Worm (Caenorhabditis elegans) whole organism, midembryonic: ENCODE measurements around the gene zmp-5.
"Not testable (repeated sequence)": the region's sequence is repeated elsewhere in the genome, so short reads cannot be mapped to it uniquely, and the experiment has no call there.

Experiments
- T22C8.4 ChIP-seq: fragments of 200-800 bp; sonication (Bioruptor generic); IDR thresholded peaks from 2 replicates; pipeline ENCODE4 v1.3.6; 2022; ENCODE audit warnings: missing genetic modification characterization, missing compliant biosample characterization
- cog-1 ChIP-seq: sonication (generic microtip); optimal IDR thresholded peaks from 2 replicates; lab custom pipeline; 2016; ENCODE audit warnings: missing genetic modification characterization, missing compliant biosample characterization
- flt-1 ChIP-seq: fragments of 200-800 bp; sonication (Bioruptor generic); IDR thresholded peaks from 2 replicates; pipeline ENCODE4 v1.3.6; 2022; ENCODE audit warnings: missing genetic modification characterization, missing compliant biosample characterization
- klf-2 ChIP-seq: fragments of 200-800 bp; sonication (Bioruptor generic); conservative IDR thresholded peaks from 2 replicates; pipeline ENCODE4 v1.3.6; 2022; ENCODE audit warnings: missing genetic modification reagents, missing genetic modification characterization, missing compliant biosample characterization
- med-1 ChIP-seq: sonication (generic microtip); optimal IDR thresholded peaks from 2 replicates; lab custom pipeline; 2017; ENCODE audit warnings: missing genetic modification characterization, mild to moderate bottlenecking, missing compliant biosample characterization, antibody characterized with exemption, missing genetic modification reagents; ENCODE audit not compliant: insufficient read depth
- ref-1 ChIP-seq: fragments of 200-800 bp; sonication (Bioruptor generic); conservative IDR thresholded peaks from 2 replicates; pipeline ENCODE4 v1.3.6; 2022; ENCODE audit warnings: missing genetic modification reagents, missing genetic modification characterization, missing compliant biosample characterization
- tab-1 ChIP-seq: fragments of 200-800 bp; sonication (Bioruptor generic); IDR thresholded peaks from 2 replicates; pipeline ENCODE4 v1.3.6; 2022; ENCODE audit warnings: missing genetic modification characterization, missing compliant biosample characterization
- ztf-23 ChIP-seq: fragments of 200-800 bp; sonication (Bioruptor generic); IDR thresholded peaks from 2 replicates; pipeline ENCODE4 v1.3.6; 2022; ENCODE audit warnings: missing genetic modification reagents, missing genetic modification characterization, missing compliant biosample characterization
- ztf-29 ChIP-seq: fragments of 200-800 bp; sonication (Bioruptor generic); IDR thresholded peaks from 2 replicates; pipeline ENCODE4 v1.3.6; 2022; ENCODE audit warnings: missing genetic modification reagents, missing genetic modification characterization, missing compliant biosample characterization

Gene zmp-5

ce11 chrX:12646546-12647167 lies at the start of gene zmp-5:
TSS of gene zmp-5 (plus strand) at chrX:12647117.
- TF ChIP-seq flt-1 (no peak), ref-1 (GFP tag; lab: Robert Waterston, UW) (no peak), cog-1 (tag; lab: Kevin White, UChicago) (no peak), med-1 (GFP tag; lab: Kevin White, UChicago) (no peak), tab-1 (GFP tag; lab: Robert Waterston, UW) (no peak), ztf-29 (no peak)

DNA sequence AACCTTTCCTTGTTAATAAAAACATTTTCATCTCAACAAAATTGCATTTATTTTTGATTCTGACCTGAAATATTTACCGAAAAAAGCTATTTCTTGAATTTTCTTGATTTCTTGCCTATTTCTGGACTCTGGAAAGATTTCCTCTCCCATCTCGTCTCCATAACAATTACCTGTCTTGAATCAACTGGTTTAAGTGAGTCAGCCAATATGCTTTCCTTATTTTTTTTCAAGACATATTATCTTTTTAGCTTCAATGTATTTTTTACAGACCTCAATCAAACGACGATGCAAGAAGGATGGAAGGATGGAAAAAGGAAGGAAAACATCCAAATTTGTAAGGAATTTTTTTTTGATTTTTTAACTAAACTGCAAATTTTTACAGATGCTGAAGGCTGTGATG lies 44.3 kb upstream of the zmp-5 start:
- TF ChIP-seq flt-1 (no peak), cog-1 (tag; lab: Kevin White, UChicago) (no peak), tab-1 (GFP tag; lab: Robert Waterston, UW) (no peak)

DNA sequence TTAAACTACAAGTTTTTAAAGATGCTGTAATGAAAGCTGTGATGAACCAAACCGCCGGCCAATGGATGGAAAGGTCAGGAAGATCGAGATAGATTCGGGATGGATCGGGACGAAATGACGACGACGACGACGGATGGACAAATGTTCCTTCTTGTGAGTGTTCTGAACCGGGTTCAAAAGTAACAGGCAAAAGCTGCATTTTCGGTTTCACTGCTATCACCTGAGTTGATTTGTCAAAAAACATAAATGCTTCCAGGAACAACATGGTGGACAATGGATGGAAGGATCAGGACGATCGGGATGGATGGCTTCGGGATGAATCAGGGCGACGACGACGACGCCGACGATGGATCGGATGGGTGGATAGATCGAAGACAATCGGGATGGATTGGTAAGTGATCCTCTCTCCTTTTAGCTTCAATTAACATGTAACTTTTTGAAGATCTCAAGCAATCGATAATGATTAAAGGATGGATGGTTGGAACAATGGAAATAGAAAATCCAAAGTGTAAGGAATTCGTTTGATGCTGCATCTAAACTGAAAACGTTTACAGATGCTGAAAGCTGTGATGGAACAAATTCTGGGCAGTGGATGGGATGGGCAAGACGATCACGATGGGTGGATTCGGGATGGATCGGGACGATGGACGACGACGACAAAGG lies 43.5 kb upstream of the zmp-5 start, which contains the start of the genes T24D5.6 and R09A8.9:
Gene T24D5.6, plus strand, starts transcription at position 301 of the 663 bp plus-strand sequence.
Gene R09A8.9, plus strand, starts transcription at position 613 of the 663 bp plus-strand sequence.
- no peak for TF ChIP-seq tab-1 (GFP tag; lab: Robert Waterston, UW)
- TF ChIP-seq ztf-23 (GFP tag; lab: Robert Waterston, UW), result no peak
- no peak for TF ChIP-seq ref-1 (GFP tag; lab: Robert Waterston, UW)
- no peak for TF ChIP-seq T22C8.4 (GFP tag; lab: Robert Waterston, UW)
- no peak for TF ChIP-seq cog-1 (tag; lab: Kevin White, UChicago)
- no peak for TF ChIP-seq klf-2
- no peak for TF ChIP-seq med-1 (GFP tag; lab: Kevin White, UChicago)
- TF ChIP-seq flt-1, result no peak
- TF ChIP-seq ztf-29, result no peak

ce11 chrX:12613451-12613850 lies 33.5 kb upstream of the zmp-5 start, which contains the start of gene R09A8.1:
TSS of gene R09A8.1 (plus strand) at chrX:12613751.
- TF ChIP-seq ztf-29, flt-1, klf-2: not testable (repeated sequence)

DNA sequence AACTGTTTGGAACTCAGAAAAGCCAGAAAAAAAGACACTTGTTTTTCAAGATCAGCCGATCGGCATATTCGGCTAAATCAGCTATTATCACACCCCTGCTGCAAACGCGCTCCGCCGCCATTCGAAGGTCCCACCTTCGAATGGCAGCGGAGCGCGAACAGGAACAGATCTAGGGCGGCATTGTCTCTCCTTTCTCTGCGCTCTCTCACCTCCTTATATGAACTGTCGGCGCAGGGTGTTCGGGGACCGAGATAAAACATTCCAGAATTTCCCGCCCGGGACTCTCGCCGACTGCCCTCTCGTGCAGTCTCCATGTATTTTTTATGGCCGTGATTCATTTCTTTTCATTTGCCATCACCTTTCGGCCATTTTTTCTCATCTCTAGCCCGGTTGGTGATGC lies 28.5 kb upstream of the zmp-5 start:
- TF ChIP-seq T22C8.4 (GFP tag; lab: Robert Waterston, UW) (no peak), ztf-29 (no peak), cog-1 (tag; lab: Kevin White, UChicago) (no peak), klf-2 (no peak), med-1 (GFP tag; lab: Kevin White, UChicago) (no peak), ref-1 (GFP tag; lab: Robert Waterston, UW) (no peak), ztf-23 (GFP tag; lab: Robert Waterston, UW) (no peak), flt-1 (no peak), tab-1 (GFP tag; lab: Robert Waterston, UW) (no peak)

- TF ChIP-seq ztf-23 (GFP tag; lab: Robert Waterston, UW) (no peak), T22C8.4 (GFP tag; lab: Robert Waterston, UW) (no peak), med-1 (GFP tag; lab: Kevin White, UChicago) (no peak), ztf-29 (no peak), ref-1 (GFP tag; lab: Robert Waterston, UW) (no peak), tab-1 (GFP tag; lab: Robert Waterston, UW) (no peak)
Measured at ce11 chrX:12619165-12619564, 27.8 kb upstream of the zmp-5 start, which contains the start of gene R09A8.2. TSS of gene R09A8.2 (plus strand) at chrX:12619465.

- TF ChIP-seq med-1 (GFP tag; lab: Kevin White, UChicago), result no peak
- no peak for TF ChIP-seq ztf-29
- no peak for TF ChIP-seq T22C8.4 (GFP tag; lab: Robert Waterston, UW)
- TF ChIP-seq tab-1 (GFP tag; lab: Robert Waterston, UW), result no peak
- no peak for TF ChIP-seq ztf-23 (GFP tag; lab: Robert Waterston, UW)
- TF ChIP-seq klf-2, result no peak
- no peak for TF ChIP-seq ref-1 (GFP tag; lab: Robert Waterston, UW)
- no peak for TF ChIP-seq flt-1
- TF ChIP-seq cog-1 (tag; lab: Kevin White, UChicago), result no peak
Measured at ce11 chrX:12620310-12620709, 26.6 kb upstream of the zmp-5 start.

ce11 chrX:12627797-12628196 lies 19.1 kb upstream of the zmp-5 start:
- TF ChIP-seq tab-1 (GFP tag; lab: Robert Waterston, UW), result no peak
- no peak for TF ChIP-seq klf-2
- TF ChIP-seq ztf-29, result no peak
- TF ChIP-seq cog-1 (tag; lab: Kevin White, UChicago), result no peak

- no peak for TF ChIP-seq ztf-23 (GFP tag; lab: Robert Waterston, UW)
- TF ChIP-seq tab-1 (GFP tag; lab: Robert Waterston, UW), result 0 out of 2 replicates have a peak, but pooled peaks have one; percentile 58
Measured at ce11 chrX:12629257-12629656, 17.7 kb upstream of the zmp-5 start.

DNA sequence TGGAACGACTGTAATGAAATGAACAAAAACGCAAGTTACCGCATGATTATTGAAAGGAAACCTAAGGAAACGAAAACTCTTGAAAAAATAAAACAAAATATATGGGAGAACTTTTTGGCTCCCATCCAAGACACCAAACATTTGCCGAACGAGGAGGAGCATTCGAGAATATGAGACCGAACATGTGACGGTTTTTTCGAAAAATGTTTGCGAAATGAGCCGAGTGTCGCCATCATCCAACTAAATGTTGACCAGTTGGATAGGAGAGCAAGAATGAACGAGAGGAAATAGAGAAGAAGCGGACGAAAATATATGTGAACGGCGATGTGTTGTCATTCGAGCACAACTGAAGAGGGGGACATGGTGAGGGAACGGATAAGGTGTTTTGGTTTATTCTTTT lies 16.9 kb upstream of the zmp-5 start:
- no peak for TF ChIP-seq ztf-23 (GFP tag; lab: Robert Waterston, UW)
- TF ChIP-seq tab-1 (GFP tag; lab: Robert Waterston, UW), result no peak
- TF ChIP-seq flt-1, result no peak
- no peak for TF ChIP-seq ref-1 (GFP tag; lab: Robert Waterston, UW)
- no peak for TF ChIP-seq cog-1 (tag; lab: Kevin White, UChicago)
